Worm (Caenorhabditis elegans) whole organism, L4 larva: ENCODE data around the gene lsm-8.

Experiments
- D1046.2 ChIP-seq: fragments of 200-800 bp; sonication (Bioruptor generic); IDR thresholded peaks from 2 replicates; pipeline ENCODE4 v1.3.6; 2022; ENCODE audit warnings: missing genetic modification characterization, missing compliant biosample characterization
- F26F4.8 ChIP-seq: fragments of 200-800 bp; sonication (Bioruptor generic); conservative IDR thresholded peaks from 2 replicates; pipeline ENCODE4 v1.3.6; 2022; ENCODE audit warnings: missing genetic modification characterization, missing compliant biosample characterization
- F49E8.2 ChIP-seq: sonication (generic microtip); optimal IDR thresholded peaks from 2 replicates; lab custom pipeline; 2016; ENCODE audit warnings: missing compliant biosample characterization, mild to moderate bottlenecking, missing genetic modification characterization, borderline replicate concordance
- R02D3.7 ChIP-seq: fragments of 150-350 bp; sonication (generic microtip); optimal IDR thresholded peaks from 3 replicates; lab custom pipeline; 2014; ENCODE audit warnings: missing biosample characterization, missing genetic modification characterization
- T20F7.1 ChIP-seq: fragments of 200-800 bp; sonication (Bioruptor generic); optimal IDR thresholded peaks from 2 replicates; lab custom pipeline; 2018; ENCODE audit warnings: mild to moderate bottlenecking, missing genetic modification characterization, missing compliant biosample characterization
- Y48G9A.11 ChIP-seq: fragments of 200-800 bp; sonication (Bioruptor generic); IDR thresholded peaks from 2 replicates; pipeline ENCODE4 v1.3.6; 2022; ENCODE audit warnings: missing genetic modification reagents, missing genetic modification characterization, missing compliant biosample characterization
- ZK546.5 ChIP-seq, 2 experiments: sonication (generic microtip); optimal IDR thresholded peaks; 2 replicates each; lab custom pipeline; 2017; ENCODE audit warnings: missing biosample characterization in 2 of 2, missing genetic modification characterization in 2 of 2
- aha-1 ChIP-seq: fragments of 150-350 bp; peaks from one replicate; lab custom pipeline; 2014; ENCODE audit warnings: missing biosample characterization, missing genetic modification characterization
- arid-1 ChIP-seq: fragments of 200-800 bp; sonication (Bioruptor generic); conservative IDR thresholded peaks from 2 replicates; pipeline ENCODE4 v1.3.6; 2022; ENCODE audit warnings: missing genetic modification reagents, missing genetic modification characterization, missing compliant biosample characterization
- ceh-28 ChIP-seq: fragments of 150-350 bp; optimal IDR thresholded peaks from 2 replicates; lab custom pipeline; 2014; ENCODE audit warnings: missing biosample characterization, missing genetic modification reagents, missing genetic modification characterization
- ceh-32 ChIP-seq: sonication (generic microtip); optimal IDR thresholded peaks from 2 replicates; lab custom pipeline; 2016; ENCODE audit warnings: mild to moderate bottlenecking, missing genetic modification characterization, missing compliant biosample characterization; ENCODE audit not compliant: poor library complexity
- ceh-44 ChIP-seq: fragments of 200-800 bp; sonication (Bioruptor generic); IDR thresholded peaks from 2 replicates; pipeline ENCODE4 v1.3.6; 2022; ENCODE audit warnings: missing genetic modification reagents, missing genetic modification characterization, missing compliant biosample characterization
- ces-1 ChIP-seq: fragments of 150-350 bp; sonication (generic microtip); optimal IDR thresholded peaks from 4 replicates; lab custom pipeline; 2014; ENCODE audit warnings: missing biosample characterization, missing genetic modification reagents, missing genetic modification characterization
- cey-2 ChIP-seq: sonication (generic microtip); optimal IDR thresholded peaks from 3 replicates; lab custom pipeline; 2017; ENCODE audit warnings: missing genetic modification characterization, mild to moderate bottlenecking, missing compliant biosample characterization, antibody characterized with exemption, borderline replicate concordance; ENCODE audit not compliant: insufficient read depth
- ctbp-1 ChIP-seq: fragments of 200-800 bp; sonication (Bioruptor generic); IDR thresholded peaks from 2 replicates; pipeline ENCODE4 v1.3.6; 2022; ENCODE audit warnings: missing genetic modification reagents, missing genetic modification characterization, missing compliant biosample characterization
- daf-12 ChIP-seq: fragments of 150-350 bp; optimal IDR thresholded peaks from 2 replicates; lab custom pipeline; 2014; ENCODE audit warnings: missing biosample characterization, missing genetic modification reagents, missing genetic modification characterization
- dmd-8 ChIP-seq: fragments of 200-800 bp; sonication (Bioruptor generic); IDR thresholded peaks from 2 replicates; pipeline ENCODE4 v1.3.6; 2022; ENCODE audit warnings: missing genetic modification characterization, missing compliant biosample characterization
- dmd-9 ChIP-seq: fragments of 200-800 bp; sonication (Bioruptor generic); IDR thresholded peaks from 2 replicates; pipeline ENCODE4 v1.3.6; 2022; ENCODE audit warnings: missing genetic modification reagents, missing genetic modification characterization, missing compliant biosample characterization
- dve-1 ChIP-seq: sonication (generic microtip); optimal IDR thresholded peaks from 2 replicates; lab custom pipeline; 2017; ENCODE audit warnings: antibody characterized with exemption, mild to moderate bottlenecking, missing genetic modification characterization, missing compliant biosample characterization; ENCODE audit not compliant: insufficient read depth
- egl-43 ChIP-seq: fragments of 200-800 bp; sonication (Bioruptor generic); IDR thresholded peaks from 2 replicates; pipeline ENCODE4 v1.3.6; 2022; ENCODE audit warnings: missing genetic modification reagents, missing genetic modification characterization, missing compliant biosample characterization
- fos-1 ChIP-seq: fragments of 150-350 bp; optimal IDR thresholded peaks from 2 replicates; lab custom pipeline; 2014; ENCODE audit warnings: missing biosample characterization, missing genetic modification characterization
- hlh-30 ChIP-seq: sonication (generic microtip); optimal IDR thresholded peaks from 2 replicates; lab custom pipeline; 2017; ENCODE audit warnings: antibody characterized with exemption, mild to moderate bottlenecking, missing genetic modification characterization, missing compliant biosample characterization; ENCODE audit not compliant: insufficient read depth
- lim-7 ChIP-seq: fragments of 200-800 bp; sonication (Bioruptor generic); IDR thresholded peaks from 2 replicates; pipeline ENCODE4 v1.3.6; 2022; ENCODE audit warnings: missing genetic modification characterization, missing compliant biosample characterization
- lin-13 ChIP-seq: fragments of 150-350 bp; optimal IDR thresholded peaks from 2 replicates; lab custom pipeline; 2014; ENCODE audit warnings: missing biosample characterization, missing genetic modification reagents, missing genetic modification characterization
- lir-3 ChIP-seq: sonication (generic microtip); optimal IDR thresholded peaks from 2 replicates; lab custom pipeline; 2016; ENCODE audit warnings: mild to moderate bottlenecking, missing genetic modification characterization, missing compliant biosample characterization
- madf-9 ChIP-seq: fragments of 200-800 bp; sonication (Bioruptor generic); conservative IDR thresholded peaks from 2 replicates; pipeline ENCODE4 v1.3.6; 2022; ENCODE audit warnings: missing genetic modification reagents, missing genetic modification characterization, missing compliant biosample characterization
- mdl-1 ChIP-seq, 2 experiments: fragments of 150-350 bp in 1 of 2; sonication (generic microtip) in 1 of 2; optimal IDR thresholded peaks; 2 replicates each; lab custom pipeline; 2014 to 2017; ENCODE audit warnings: missing biosample characterization in 2 of 2, missing genetic modification characterization in 2 of 2
- mep-1 ChIP-seq: fragments of 150-350 bp; sonication (generic microtip); optimal IDR thresholded peaks from 3 replicates; lab custom pipeline; 2014; ENCODE audit warnings: missing biosample characterization, missing genetic modification characterization
- mes-2 ChIP-seq: sonication (generic microtip); optimal IDR thresholded peaks from 2 replicates; lab custom pipeline; 2016; ENCODE audit warnings: missing genotype, mild to moderate bottlenecking, missing genetic modification characterization, missing compliant biosample characterization; ENCODE audit not compliant: poor library complexity, severe bottlenecking
- mxl-2 ChIP-seq: fragments of 200-800 bp; sonication (Bioruptor generic); conservative IDR thresholded peaks from 2 replicates; pipeline ENCODE4 v1.3.6; 2022; ENCODE audit warnings: missing genetic modification reagents, missing genetic modification characterization, missing compliant biosample characterization
- nhr-11 ChIP-seq: fragments of 150-350 bp; optimal IDR thresholded peaks from 2 replicates; lab custom pipeline; 2014; ENCODE audit warnings: missing biosample characterization, missing genetic modification characterization
- nhr-28 ChIP-seq: fragments of 150-350 bp; optimal IDR thresholded peaks from 2 replicates; lab custom pipeline; 2014; ENCODE audit warnings: missing biosample characterization, missing genetic modification characterization
- nhr-48 ChIP-seq: sonication (generic microtip); optimal IDR thresholded peaks from 2 replicates; lab custom pipeline; 2016; ENCODE audit warnings: mild to moderate bottlenecking, missing genetic modification characterization, missing compliant biosample characterization
- nhr-76 ChIP-seq: fragments of 150-350 bp; optimal IDR thresholded peaks from 2 replicates; lab custom pipeline; 2014; ENCODE audit warnings: missing biosample characterization, missing genetic modification characterization
- php-3 ChIP-seq: fragments of 200-800 bp; sonication (Bioruptor generic); IDR thresholded peaks from 2 replicates; pipeline ENCODE4 v1.3.6; 2022; ENCODE audit warnings: missing genetic modification reagents, missing genetic modification characterization, missing compliant biosample characterization
- pqm-1 ChIP-seq: sonication (generic microtip); optimal IDR thresholded peaks from 2 replicates; lab custom pipeline; 2017; ENCODE audit warnings: missing biosample characterization, missing genetic modification characterization
- sdz-12 ChIP-seq: fragments of 200-800 bp; sonication (Bioruptor generic); optimal IDR thresholded peaks from 2 replicates; lab custom pipeline; 2018; ENCODE audit warnings: mild to moderate bottlenecking, missing genetic modification characterization, missing compliant biosample characterization
- snpc-1.2 ChIP-seq: fragments of 200-800 bp; sonication (Bioruptor generic); IDR thresholded peaks from 2 replicates; pipeline ENCODE4 v1.3.6; 2022; ENCODE audit warnings: missing genetic modification reagents, missing genetic modification characterization, missing compliant biosample characterization
- unc-62 ChIP-seq, 3 experiments: fragments of 150-350 bp in 1 of 3; sonication (generic microtip); optimal IDR thresholded peaks in 2 of 3; peaks in 1 of 3; 1 replicate in 1 of 3; 2 replicates in 2 of 3; lab custom pipeline; 2014 to 2017; ENCODE audit warnings: missing biosample characterization in 3 of 3, missing genetic modification characterization in 3 of 3, missing genetic modification reagents in 3 of 3, missing genotype in 1 of 3
- vab-7 ChIP-seq: fragments of 200-800 bp; sonication (Bioruptor generic); IDR thresholded peaks from 2 replicates; pipeline ENCODE4 v1.3.6; 2022; ENCODE audit warnings: missing genetic modification reagents, missing genetic modification characterization, missing compliant biosample characterization
- zag-1 ChIP-seq: fragments of 150-350 bp; optimal IDR thresholded peaks from 2 replicates; lab custom pipeline; 2014; ENCODE audit warnings: missing biosample characterization, missing genetic modification characterization
- zip-11 ChIP-seq: fragments of 200-800 bp; sonication (Bioruptor generic); IDR thresholded peaks from 2 replicates; pipeline ENCODE4 v1.3.6; 2022; ENCODE audit warnings: missing genetic modification characterization, missing compliant biosample characterization
- ztf-11 ChIP-seq: fragments of 150-350 bp; optimal IDR thresholded peaks from 2 replicates; lab custom pipeline; 2014; ENCODE audit warnings: missing biosample characterization, missing genetic modification characterization

Gene lsm-8

DNA sequence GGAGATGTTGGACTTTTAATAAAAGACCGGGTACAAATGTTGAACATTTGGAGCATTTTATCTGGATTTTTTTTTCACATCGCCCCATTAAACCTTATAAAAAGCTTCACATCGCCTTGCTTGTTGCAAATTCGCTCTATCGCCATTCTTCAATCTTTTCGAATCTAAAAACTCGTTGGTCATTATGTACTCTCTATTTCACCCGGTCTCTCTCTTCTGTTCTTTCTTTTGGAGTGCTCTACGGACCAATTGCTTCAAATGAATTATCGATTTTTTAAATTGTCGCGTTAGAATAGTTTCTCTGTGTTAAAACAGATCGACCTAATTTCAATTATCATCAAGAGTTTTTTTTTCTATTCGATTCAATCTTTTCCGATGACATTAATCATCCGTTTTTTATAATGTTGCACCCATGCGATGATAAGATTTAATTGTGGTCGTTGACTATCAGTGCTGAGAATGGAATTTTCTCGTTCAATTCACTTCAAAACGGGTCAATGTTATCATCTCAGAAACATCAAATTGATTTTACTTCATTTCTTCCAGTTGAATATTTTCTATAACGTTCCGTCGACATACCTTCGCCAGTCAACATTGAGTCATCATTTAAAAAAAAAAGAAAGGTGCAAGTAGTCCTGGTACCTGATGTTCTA lies 1.2 kb downstream of the lsm-8 start (continued):
- TF ChIP-seq madf-9 (GFP tag; lab: Robert Waterston, UW) (no peak), nhr-11 (tag; lab: Kevin White, UChicago) (no peak), dmd-8 (GFP tag; lab: Robert Waterston, UW) (no peak), mdl-1 (tag; optimal IDR thresholded peaks at IDR 0.05; lab: Kevin White, UChicago) (no peak), F49E8.2 (tag; lab: Kevin White, UChicago) (no peak), mep-1 (no peak), Y48G9A.11 (GFP tag; lab: Robert Waterston, UW) (no peak), T20F7.1 (GFP tag; lab: Kevin White, UChicago) (peak; percentile 17), zag-1 (tag; lab: Kevin White, UChicago) (no peak), nhr-28 (tag; lab: Kevin White, UChicago) (peak; percentile 64), ces-1 (GFP tag; lab: Kevin White, UChicago) (no peak), ceh-28 (peak; percentile 69), unc-62 (GFP tag; optimal IDR thresholded peaks at IDR 0.05 in 1 of 2; lab: Kevin White, UChicago) (no peak), unc-62 (tag; optimal IDR thresholded peaks at IDR 0.05; lab: Kevin White, UChicago) (no peak), ZK546.5 (tag; optimal IDR thresholded peaks at IDR 0.05; lab: Kevin White, UChicago) (no peak), egl-43 (no peak), arid-1 (no peak), fos-1 (tag; lab: Kevin White, UChicago) (no peak), dmd-9 (no peak), dve-1 (tag; lab: Kevin White, UChicago) (peak; percentile 38), ctbp-1 (GFP tag; lab: Robert Waterston, UW) (no peak), nhr-48 (tag; lab: Kevin White, UChicago) (peak; percentile 19), cey-2 (no peak)

DNA sequence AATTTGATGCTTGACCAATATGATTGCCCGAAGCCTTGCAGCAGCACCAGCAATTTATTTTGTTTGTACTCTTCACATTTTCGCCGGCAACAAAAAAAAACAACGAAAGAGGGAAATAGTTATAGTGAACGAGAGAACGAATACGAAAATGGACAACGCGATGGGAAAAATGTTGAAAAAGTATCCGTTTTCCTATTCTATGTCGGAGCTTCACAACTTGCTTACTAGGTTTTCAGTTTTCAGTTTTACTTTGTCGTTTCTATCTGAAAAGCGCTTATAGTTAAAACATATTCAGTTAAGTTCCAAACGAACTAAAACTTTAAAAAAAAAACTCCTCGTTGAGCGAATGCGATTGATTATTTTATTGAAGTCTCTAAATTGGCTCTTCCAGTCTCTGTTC lies 1.9 kb downstream of the lsm-8 start:
- TF ChIP-seq ceh-44 (GFP tag; lab: Robert Waterston, UW) (no peak), unc-62 (GFP tag; optimal IDR thresholded peaks at IDR 0.05 in 1 of 2; lab: Kevin White, UChicago) (peak in 1 of 2 experiments; percentile 94), unc-62 (tag; optimal IDR thresholded peaks at IDR 0.05; lab: Kevin White, UChicago) (no peak)

DNA sequence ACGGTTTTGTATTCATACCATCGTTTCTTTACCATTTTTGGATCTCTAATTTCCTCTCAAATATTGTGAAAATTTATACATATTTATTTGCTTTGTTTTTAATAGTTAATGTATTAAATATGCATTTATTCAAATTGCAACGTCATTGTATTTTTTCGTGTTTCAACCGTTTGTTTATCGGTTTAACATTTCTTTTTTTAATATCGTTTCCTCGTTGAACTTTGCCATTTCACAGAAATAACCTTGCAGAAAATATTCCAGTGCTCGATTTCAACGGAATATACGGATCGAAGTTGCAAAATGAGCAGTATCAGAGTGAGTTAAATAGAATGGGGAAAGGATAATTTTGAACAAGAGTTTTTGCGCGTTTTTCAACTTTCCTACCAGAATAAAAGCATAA lies 3.0 kb downstream of the lsm-8 start, which contains the start of gene seu-1:
Gene seu-1, plus strand, starts transcription at position 301 of the 400 bp plus-strand sequence.
- no peak for TF ChIP-seq zip-11 (GFP tag; lab: Robert Waterston, UW)
- no peak for TF ChIP-seq aha-1 (tag; lab: Kevin White, UChicago)
- TF ChIP-seq ceh-28: no peak
- 0 out of 2 replicates have a peak, but pooled peaks have one; percentile 7 for TF ChIP-seq snpc-1.2 (GFP tag; lab: Robert Waterston, UW)
- TF ChIP-seq Y48G9A.11 (GFP tag; lab: Robert Waterston, UW): no peak
- TF ChIP-seq arid-1: no peak

DNA sequence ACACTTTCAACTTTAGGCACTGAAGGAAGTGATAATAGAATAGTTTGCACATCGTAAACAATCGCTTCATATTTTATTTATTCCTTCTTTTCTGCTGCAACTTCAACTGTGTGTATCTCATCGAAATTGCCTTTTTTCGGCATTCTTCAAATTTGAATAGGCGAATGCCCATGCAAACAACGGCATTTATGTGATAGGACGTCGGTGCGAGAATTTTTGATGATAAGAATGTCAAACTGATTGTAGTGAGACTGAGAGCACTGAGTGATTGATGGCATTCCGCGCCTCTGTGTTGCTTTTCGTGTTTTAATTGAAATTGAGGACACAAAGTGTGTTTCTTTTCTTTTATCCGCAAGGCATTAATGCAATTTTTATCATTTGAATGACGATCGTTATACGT lies 4.5 kb downstream of the lsm-8 start:
- TF ChIP-seq zag-1 (tag; lab: Kevin White, UChicago) (no peak), dve-1 (tag; lab: Kevin White, UChicago) (peak; percentile 55), D1046.2 (no peak), dmd-8 (GFP tag; lab: Robert Waterston, UW) (no peak), lir-3 (no peak), vab-7 (GFP tag; lab: Robert Waterston, UW) (no peak), php-3 (GFP tag; lab: Robert Waterston, UW) (peak; percentile 78), ZK546.5 (tag; optimal IDR thresholded peaks at IDR 0.05; lab: Kevin White, UChicago) (no peak), ceh-32 (tag; lab: Kevin White, UChicago) (no peak), F26F4.8 (GFP tag; lab: Robert Waterston, UW) (no peak), cey-2 (no peak), mes-2 (tag; lab: Kevin White, UChicago) (peak; percentile 7), egl-43 (no peak), nhr-48 (tag; lab: Kevin White, UChicago) (no peak), nhr-76 (tag; lab: Kevin White, UChicago) (no peak), daf-12 (tag; lab: Kevin White, UChicago) (no peak), hlh-30 (tag; lab: Kevin White, UChicago) (no peak), R02D3.7 (no peak), mxl-2 (no peak), lim-7 (GFP tag; lab: Robert Waterston, UW) (no peak), arid-1 (no peak), lin-13 (GFP tag; lab: Kevin White, UChicago) (peak; percentile 40), ztf-11 (no peak), pqm-1 (peak; percentile 91), sdz-12 (GFP tag; lab: Kevin White, UChicago) (no peak)
